Worm (Caenorhabditis elegans): Measurements from ENCODE around the gene math-10.

ce11 chrII:1889071-1889470, 17.7 kb downstream of the math-10 start, which contains the start of gene math-8:
- TF ChIP-seq nhr-76 (tag; optimal IDR thresholded peaks at IDR 0.05): no peak
- TF ChIP-seq fkh-4 (tag; optimal IDR thresholded peaks at IDR 0.05; ENCODE audit: borderline replicate concordance): no peak
- no peak for TF ChIP-seq egl-27 (tag; optimal IDR thresholded peaks at IDR 0.05)
- TF ChIP-seq ceh-90 (tag; optimal IDR thresholded peaks at IDR 0.05): no peak
- TF ChIP-seq unc-62 (GFP tag; optimal IDR thresholded peaks at IDR 0.05): no peak
- TF ChIP-seq unc-98 (GFP tag; IDR thresholded peaks at IDR 0.05): no peak
- no peak for TF ChIP-seq alr-1 (tag; optimal IDR thresholded peaks at IDR 0.05; ENCODE audit: borderline replicate concordance)
- TF ChIP-seq lir-3 (tag; optimal IDR thresholded peaks at IDR 0.05; ENCODE audit: poor library complexity): no peak
- no peak for TF ChIP-seq zag-1 (tag; optimal IDR thresholded peaks at IDR 0.05)

All from whole organism, L1 larva.